Worm (Caenorhabditis elegans) whole organism, L2 larva: ENCODE measurements around the gene coa-7.

ENCODE experiments used
- R02D3.7 ChIP-seq: fragments of 150-350 bp; optimal IDR thresholded peaks from 2 replicates; lab custom pipeline; 2014; ENCODE audit warnings: missing biosample characterization, missing genetic modification characterization
- fos-1 ChIP-seq: fragments of 150-350 bp; optimal IDR thresholded peaks from 2 replicates; lab custom pipeline; 2014; ENCODE audit warnings: missing biosample characterization, missing genetic modification characterization
- nhr-11 ChIP-seq: fragments of 150-350 bp; optimal IDR thresholded peaks from 2 replicates; lab custom pipeline; 2014; ENCODE audit warnings: missing biosample characterization, missing genetic modification characterization
- nhr-12 ChIP-seq: fragments of 150-350 bp; optimal IDR thresholded peaks from 2 replicates; lab custom pipeline; 2014; ENCODE audit warnings: missing biosample characterization, missing genetic modification characterization
- nhr-23 ChIP-seq: fragments of 150-350 bp; optimal IDR thresholded peaks from 2 replicates; lab custom pipeline; 2014; ENCODE audit warnings: missing biosample characterization, missing genetic modification reagents, missing genetic modification characterization

ce11 chrII:11612034-11612723, 38.8 kb downstream of the coa-7 start, which contains the start of gene F07A11.5:
- TF ChIP-seq nhr-11 (tag; lab: Kevin White, UChicago) (no peak), R02D3.7 (tag; lab: Kevin White, UChicago) (no peak), fos-1 (tag; lab: Kevin White, UChicago) (no peak), nhr-12 (tag; lab: Kevin White, UChicago) (no peak), nhr-23 (tag; lab: Kevin White, UChicago) (no peak)
